Worm (Caenorhabditis elegans) whole organism, L4 larva: ENCODE data around the gene srh-271.
A peak's percentile ranks its signal among the peaks of the same experiment; 100 is the strongest.

Experiments
- F10B5.3 ChIP-seq: sonication (generic microtip); optimal IDR thresholded peaks from 2 replicates; lab custom pipeline; 2016; ENCODE audit warnings: mild to moderate bottlenecking, missing genetic modification characterization, missing compliant biosample characterization
- F37D6.2 ChIP-seq: sonication (generic microtip); optimal IDR thresholded peaks from 2 replicates; lab custom pipeline; 2016; ENCODE audit warnings: mild to moderate bottlenecking, missing genetic modification characterization, missing compliant biosample characterization
- Y105C5A.15 ChIP-seq: fragments of 200-800 bp; sonication (Bioruptor generic); IDR thresholded peaks from 2 replicates; pipeline ENCODE4 v1.3.6; 2022; ENCODE audit warnings: missing genetic modification characterization, missing compliant biosample characterization
- Y48G9A.11 ChIP-seq: fragments of 200-800 bp; sonication (Bioruptor generic); IDR thresholded peaks from 2 replicates; pipeline ENCODE4 v1.3.6; 2022; ENCODE audit warnings: missing genetic modification reagents, missing genetic modification characterization, missing compliant biosample characterization
- Y75B8A.6 ChIP-seq: fragments of 200-800 bp; sonication (Bioruptor generic); IDR thresholded peaks from 2 replicates; pipeline ENCODE4 v1.3.6; 2022; ENCODE audit warnings: missing genetic modification reagents, missing genetic modification characterization, missing compliant biosample characterization
- ZK546.5 ChIP-seq, 2 experiments: sonication (generic microtip); optimal IDR thresholded peaks; 2 replicates each; lab custom pipeline; 2017; ENCODE audit warnings: missing biosample characterization in 2 of 2, missing genetic modification characterization in 2 of 2
- ama-1 ChIP-seq: fragments of 150-350 bp; optimal IDR thresholded peaks from 2 replicates; lab custom pipeline; 2014; ENCODE audit warnings: inconsistent platforms, mixed read lengths
- attf-4 ChIP-seq: sonication (generic microtip); optimal IDR thresholded peaks from 3 replicates; lab custom pipeline; 2017; ENCODE audit warnings: missing biosample characterization, missing genetic modification characterization
- ceh-28 ChIP-seq: fragments of 150-350 bp; optimal IDR thresholded peaks from 2 replicates; lab custom pipeline; 2014; ENCODE audit warnings: missing biosample characterization, missing genetic modification reagents, missing genetic modification characterization
- ceh-44 ChIP-seq: fragments of 200-800 bp; sonication (Bioruptor generic); IDR thresholded peaks from 2 replicates; pipeline ENCODE4 v1.3.6; 2022; ENCODE audit warnings: missing genetic modification reagents, missing genetic modification characterization, missing compliant biosample characterization
- ceh-62 ChIP-seq: sonication (generic microtip); optimal IDR thresholded peaks from 2 replicates; lab custom pipeline; 2017; ENCODE audit warnings: missing biosample characterization, missing genetic modification characterization
- ces-1 ChIP-seq: fragments of 150-350 bp; sonication (generic microtip); optimal IDR thresholded peaks from 4 replicates; lab custom pipeline; 2014; ENCODE audit warnings: missing biosample characterization, missing genetic modification reagents, missing genetic modification characterization
- cey-2 ChIP-seq: sonication (generic microtip); optimal IDR thresholded peaks from 3 replicates; lab custom pipeline; 2017; ENCODE audit warnings: missing genetic modification characterization, mild to moderate bottlenecking, missing compliant biosample characterization, antibody characterized with exemption, borderline replicate concordance; ENCODE audit not compliant: insufficient read depth
- ctbp-1 ChIP-seq: fragments of 200-800 bp; sonication (Bioruptor generic); IDR thresholded peaks from 2 replicates; pipeline ENCODE4 v1.3.6; 2022; ENCODE audit warnings: missing genetic modification reagents, missing genetic modification characterization, missing compliant biosample characterization
- daf-8 ChIP-seq: fragments of 200-800 bp; sonication (Bioruptor generic); IDR thresholded peaks from 2 replicates; pipeline ENCODE4 v1.3.6; 2022; ENCODE audit warnings: missing genetic modification characterization, missing compliant biosample characterization
- dmd-6 ChIP-seq: fragments of 200-800 bp; sonication (Bioruptor generic); IDR thresholded peaks from 2 replicates; pipeline ENCODE4 v1.3.6; 2022; ENCODE audit warnings: missing genetic modification reagents, missing genetic modification characterization, missing compliant biosample characterization
- dpl-1 ChIP-seq: fragments of 150-350 bp; optimal IDR thresholded peaks from 2 replicates; lab custom pipeline; 2014; ENCODE audit warnings: missing biosample characterization, missing genetic modification reagents, missing genetic modification characterization
- egl-27 ChIP-seq: sonication (generic microtip); optimal IDR thresholded peaks from 3 replicates; lab custom pipeline; 2017; ENCODE audit warnings: missing biosample characterization, missing genetic modification reagents, missing genetic modification characterization
- hmg-1.1 ChIP-seq: fragments of 200-800 bp; sonication (Bioruptor generic); IDR thresholded peaks from 2 replicates; pipeline ENCODE4 v1.3.6; 2022; ENCODE audit warnings: missing genetic modification reagents, missing genetic modification characterization, missing compliant biosample characterization
- lin-1 ChIP-seq: fragments of 200-800 bp; sonication (Bioruptor generic); IDR thresholded peaks from 2 replicates; pipeline ENCODE4 v1.3.6; 2022; ENCODE audit warnings: missing genetic modification reagents, missing genetic modification characterization, missing compliant biosample characterization
- lin-13 ChIP-seq: fragments of 150-350 bp; optimal IDR thresholded peaks from 2 replicates; lab custom pipeline; 2014; ENCODE audit warnings: missing biosample characterization, missing genetic modification reagents, missing genetic modification characterization
- lin-29 ChIP-seq: fragments of 200-800 bp; sonication (Bioruptor generic); IDR thresholded peaks from 2 replicates; pipeline ENCODE4 v1.3.6; 2022; ENCODE audit warnings: missing genetic modification reagents, missing genetic modification characterization, missing compliant biosample characterization
- lin-38 ChIP-seq: fragments of 200-800 bp; sonication (Bioruptor generic); IDR thresholded peaks from 2 replicates; pipeline ENCODE4 v1.3.6; 2022; ENCODE audit warnings: missing genetic modification reagents, missing genetic modification characterization, missing compliant biosample characterization
- lir-3 ChIP-seq: sonication (generic microtip); optimal IDR thresholded peaks from 2 replicates; lab custom pipeline; 2016; ENCODE audit warnings: mild to moderate bottlenecking, missing genetic modification characterization, missing compliant biosample characterization
- lsy-2 ChIP-seq, 2 experiments: fragments of 150-350 bp in 1 of 2; sonication (generic microtip) in 1 of 2; optimal IDR thresholded peaks; 2 replicates each; lab custom pipeline; 2014 to 2017; ENCODE audit warnings: missing biosample characterization in 2 of 2, missing genetic modification characterization in 2 of 2
- mdl-1 ChIP-seq, 2 experiments: fragments of 150-350 bp in 1 of 2; sonication (generic microtip) in 1 of 2; optimal IDR thresholded peaks; 2 replicates each; lab custom pipeline; 2014 to 2017; ENCODE audit warnings: missing biosample characterization in 2 of 2, missing genetic modification characterization in 2 of 2
- mdt-29 ChIP-seq: fragments of 200-800 bp; sonication (Bioruptor generic); IDR thresholded peaks from 2 replicates; pipeline ENCODE4 v1.3.6; 2022; ENCODE audit warnings: missing genetic modification reagents, missing genetic modification characterization, missing compliant biosample characterization
- nhr-10 ChIP-seq: fragments of 150-350 bp; optimal IDR thresholded peaks from 2 replicates; lab custom pipeline; 2014; ENCODE audit warnings: missing biosample characterization, missing genetic modification characterization
- nhr-102 ChIP-seq: sonication (generic microtip); optimal IDR thresholded peaks from 2 replicates; lab custom pipeline; 2016; ENCODE audit warnings: mild to moderate bottlenecking, missing genetic modification characterization, moderate library complexity, missing compliant biosample characterization
- nhr-11 ChIP-seq: fragments of 150-350 bp; optimal IDR thresholded peaks from 2 replicates; lab custom pipeline; 2014; ENCODE audit warnings: missing biosample characterization, missing genetic modification characterization
- nhr-237 ChIP-seq: sonication (generic microtip); optimal IDR thresholded peaks from 2 replicates; lab custom pipeline; 2017; ENCODE audit warnings: missing biosample characterization, missing genetic modification characterization
- nhr-28 ChIP-seq: fragments of 150-350 bp; optimal IDR thresholded peaks from 2 replicates; lab custom pipeline; 2014; ENCODE audit warnings: missing biosample characterization, missing genetic modification characterization
- nhr-41 ChIP-seq: fragments of 200-800 bp; sonication (Bioruptor generic); IDR thresholded peaks from 2 replicates; pipeline ENCODE4 v1.3.6; 2022; ENCODE audit warnings: missing genetic modification reagents, missing genetic modification characterization, missing compliant biosample characterization
- nhr-42 ChIP-seq: fragments of 200-800 bp; sonication (Bioruptor generic); IDR thresholded peaks from 2 replicates; pipeline ENCODE4 v1.3.6; 2022; ENCODE audit warnings: missing genetic modification characterization, missing compliant biosample characterization
- nhr-48 ChIP-seq: sonication (generic microtip); optimal IDR thresholded peaks from 2 replicates; lab custom pipeline; 2016; ENCODE audit warnings: mild to moderate bottlenecking, missing genetic modification characterization, missing compliant biosample characterization
- pha-4 ChIP-seq, 2 experiments: fragments of 150-350 bp in 1 of 2; fragments of 200-800 bp in 1 of 2; sonication (Bioruptor generic) in 1 of 2; IDR thresholded peaks in 1 of 2; optimal IDR thresholded peaks in 1 of 2; 2 replicates each; pipeline versions ENCODE4 v1.3.6 to Lab custom; 2014 to 2022; ENCODE audit warnings: missing genetic modification characterization in 2 of 2, missing genetic modification reagents in 2 of 2, missing biosample characterization in 1 of 2, missing compliant biosample characterization in 1 of 2
- php-3 ChIP-seq: fragments of 200-800 bp; sonication (Bioruptor generic); IDR thresholded peaks from 2 replicates; pipeline ENCODE4 v1.3.6; 2022; ENCODE audit warnings: missing genetic modification reagents, missing genetic modification characterization, missing compliant biosample characterization
- pqm-1 ChIP-seq: sonication (generic microtip); optimal IDR thresholded peaks from 2 replicates; lab custom pipeline; 2017; ENCODE audit warnings: missing biosample characterization, missing genetic modification characterization
- skn-1 ChIP-seq: fragments of 150-350 bp; optimal IDR thresholded peaks from 2 replicates; lab custom pipeline; 2014; ENCODE audit warnings: missing biosample characterization, missing genetic modification characterization
- snpc-1.2 ChIP-seq: fragments of 200-800 bp; sonication (Bioruptor generic); IDR thresholded peaks from 2 replicates; pipeline ENCODE4 v1.3.6; 2022; ENCODE audit warnings: missing genetic modification reagents, missing genetic modification characterization, missing compliant biosample characterization
- tra-1 ChIP-seq: fragments of 200-800 bp; sonication (Bioruptor generic); IDR thresholded peaks from 2 replicates; pipeline ENCODE4 v1.3.6; 2022; ENCODE audit warnings: missing genetic modification reagents, missing genetic modification characterization, missing compliant biosample characterization
- unc-39 ChIP-seq: sonication (generic microtip); optimal IDR thresholded peaks from 2 replicates; lab custom pipeline; 2017; ENCODE audit warnings: missing biosample characterization, missing genetic modification characterization
- zag-1 ChIP-seq: fragments of 150-350 bp; optimal IDR thresholded peaks from 2 replicates; lab custom pipeline; 2014; ENCODE audit warnings: missing biosample characterization, missing genetic modification characterization
- zfp-2 ChIP-seq: sonication (generic microtip); optimal IDR thresholded peaks from 2 replicates; lab custom pipeline; 2016; ENCODE audit warnings: mild to moderate bottlenecking, missing genetic modification characterization, missing compliant biosample characterization
- zip-11 ChIP-seq: fragments of 200-800 bp; sonication (Bioruptor generic); IDR thresholded peaks from 2 replicates; pipeline ENCODE4 v1.3.6; 2022; ENCODE audit warnings: missing genetic modification characterization, missing compliant biosample characterization
- ztf-11 ChIP-seq: fragments of 150-350 bp; optimal IDR thresholded peaks from 2 replicates; lab custom pipeline; 2014; ENCODE audit warnings: missing biosample characterization, missing genetic modification characterization
- ztf-7 ChIP-seq: fragments of 150-350 bp; optimal IDR thresholded peaks from 2 replicates; lab custom pipeline; 2014; ENCODE audit warnings: missing biosample characterization, missing genetic modification characterization

The srh-271 gene

ce11 chrV:2603056-2603455, 18.7 kb downstream of the srh-271 start, which contains the start of gene F53E10.6 (continued):
- TF ChIP-seq nhr-11 (no peak), zag-1 (tag; lab: Kevin White, UChicago) (no peak), egl-27 (tag; lab: Kevin White, UChicago) (no peak), ces-1 (GFP tag; lab: Kevin White, UChicago) (no peak), mdt-29 (no peak), cey-2 (tag; lab: Kevin White, UChicago) (no peak)

- peak; percentile 35; the same call in 1 of the 2 replicates for TF ChIP-seq lin-38 (GFP tag; lab: Robert Waterston, UW)
- 0 out of 2 replicates have a peak, but pooled peaks have one; percentile 46 for TF ChIP-seq Y75B8A.6 (GFP tag; lab: Robert Waterston, UW)
- TF ChIP-seq Y48G9A.11 (GFP tag; lab: Robert Waterston, UW) = peak; percentile 61; the same call in 1 of the 2 replicates
- TF ChIP-seq pqm-1 (tag; lab: Kevin White, UChicago) = no peak
These were observed 20.0 kb downstream of the srh-271 start for ce11 chrV:2601817-2602216.

DNA sequence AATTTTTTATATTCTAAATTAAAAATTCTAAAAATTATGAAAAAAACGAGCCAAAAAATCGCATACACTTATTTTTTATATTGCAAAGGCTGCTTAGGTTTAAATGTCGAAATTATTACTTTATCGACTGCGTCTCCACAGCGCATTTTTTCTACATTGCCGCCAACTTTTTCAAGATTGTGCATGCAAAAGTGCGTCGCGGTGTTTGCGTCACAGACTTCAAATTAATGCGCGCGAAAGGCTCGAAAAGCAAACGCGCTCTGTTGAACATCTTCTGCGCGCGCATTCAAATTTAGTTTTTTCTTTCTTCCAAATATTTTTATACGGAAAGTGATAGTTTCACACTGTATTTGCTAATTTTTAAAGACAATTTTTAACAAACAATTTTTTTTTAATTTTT, 21.2 kb downstream of the srh-271 start:
- no peak for TF ChIP-seq php-3
- TF ChIP-seq ztf-11 (tag; lab: Kevin White, UChicago) = no peak
- no peak for TF ChIP-seq ztf-7
- TF ChIP-seq F37D6.2 = peak; percentile 82
- no peak for TF ChIP-seq egl-27 (tag; lab: Kevin White, UChicago)
- no peak for TF ChIP-seq unc-39 (tag; lab: Kevin White, UChicago)
- no peak for TF ChIP-seq attf-4
- no peak for TF ChIP-seq nhr-10
- no peak for TF ChIP-seq daf-8 (GFP tag; lab: Robert Waterston, UW)
- TF ChIP-seq dpl-1 (GFP tag; lab: Kevin White, UChicago) = peak; percentile 94
- TF ChIP-seq tra-1 (GFP tag; lab: Robert Waterston, UW) = peak; percentile 85
- peak; percentile 63 for TF ChIP-seq snpc-1.2 (GFP tag; lab: Robert Waterston, UW)
- peak; percentile 79 for TF ChIP-seq Y48G9A.11 (GFP tag; lab: Robert Waterston, UW)
- TF ChIP-seq nhr-237 (tag; lab: Kevin White, UChicago) = no peak
- peak; percentile 56 for TF ChIP-seq nhr-28
- no peak for TF ChIP-seq pqm-1 (tag; lab: Kevin White, UChicago)
- peak; percentile 74 for TF ChIP-seq lin-29 (GFP tag; lab: Robert Waterston, UW)
- TF ChIP-seq cey-2 (tag; lab: Kevin White, UChicago) = no peak
- TF ChIP-seq lin-38 (GFP tag; lab: Robert Waterston, UW) = peak; percentile 99
- TF ChIP-seq nhr-102 (tag; lab: Kevin White, UChicago) = peak; percentile 77
- TF ChIP-seq ZK546.5 (tag; optimal IDR thresholded peaks at IDR 0.05; lab: Kevin White, UChicago) = no peak
- no peak for TF ChIP-seq ceh-44 (GFP tag; lab: Robert Waterston, UW)
- TF ChIP-seq lsy-2 (tag; optimal IDR thresholded peaks at IDR 0.05; lab: Kevin White, UChicago) = peak in 1 of 2 experiments; percentile 82
- TF ChIP-seq nhr-41 = no peak
- peak; percentile 92 for TF ChIP-seq nhr-42 (GFP tag; lab: Robert Waterston, UW)
- TF ChIP-seq lir-3 = no peak
- TF ChIP-seq skn-1 (tag; lab: Kevin White, UChicago) = no peak
- peak; percentile 92 for TF ChIP-seq dmd-6 (GFP tag; lab: Robert Waterston, UW)
- peak; percentile 85 for TF ChIP-seq ctbp-1 (GFP tag; lab: Robert Waterston, UW)
- TF ChIP-seq ceh-62 (tag; lab: Kevin White, UChicago) = no peak
- no peak for TF ChIP-seq Y105C5A.15 (GFP tag; lab: Robert Waterston, UW)
- peak; percentile 62 for TF ChIP-seq zfp-2 (tag; lab: Kevin White, UChicago)
- TF ChIP-seq F10B5.3 (tag; lab: Kevin White, UChicago) = peak; percentile 36
- TF ChIP-seq pha-4 (GFP tag; IDR thresholded peaks at IDR 0.05; lab: Robert Waterston, UW) = peak; percentile 93
- TF ChIP-seq pha-4 (tag; optimal IDR thresholded peaks at IDR 0.05; lab: Kevin White, UChicago) = peak; percentile 16
- no peak for TF ChIP-seq mdl-1 (tag; optimal IDR thresholded peaks at IDR 0.05; lab: Kevin White, UChicago)
- TF ChIP-seq nhr-11 = peak; percentile 56
- peak; percentile 40 for TF ChIP-seq nhr-48 (tag; lab: Kevin White, UChicago)
- no peak for TF ChIP-seq ama-1 (lab: Kevin White, UChicago)
- TF ChIP-seq ceh-28 (tag; lab: Kevin White, UChicago) = no peak
- no peak for TF ChIP-seq zip-11 (GFP tag; lab: Robert Waterston, UW)
- TF ChIP-seq hmg-1.1 (GFP tag; lab: Robert Waterston, UW) = peak; percentile 96
- TF ChIP-seq lin-13 = peak; percentile 76
- no peak for TF ChIP-seq lin-1 (GFP tag; lab: Robert Waterston, UW)
